Fruit fly (Drosophila melanogaster) S2 (cell line): ENCODE measurements around the gene CG1116.

Source experiments
- CG8478 ChIP-seq: fragments of >200 bp; optimal IDR thresholded peaks from 2 replicates; lab custom pipeline; 2018
- CTCF ChIP-seq, 2 experiments: fragments of >200 bp; optimal IDR thresholded peaks; 2 replicates each; lab custom pipeline; 2018

CG1116 gene

dm6 chr3R:5219466-5219865 is at the start of gene CG1116, which contains the start of gene Prosbeta2R2:
TSS of gene CG1116 (plus strand) at chr3R:5219657.
TSS of gene Prosbeta2R2 (minus strand) at chr3R:5219528.
- no peak for TF ChIP-seq CG8478 (lab: Kevin White, UChicago)
- no peak for TF ChIP-seq CTCF (optimal IDR thresholded peaks at IDR 0.05; lab: Kevin White, UChicago)

DNA sequence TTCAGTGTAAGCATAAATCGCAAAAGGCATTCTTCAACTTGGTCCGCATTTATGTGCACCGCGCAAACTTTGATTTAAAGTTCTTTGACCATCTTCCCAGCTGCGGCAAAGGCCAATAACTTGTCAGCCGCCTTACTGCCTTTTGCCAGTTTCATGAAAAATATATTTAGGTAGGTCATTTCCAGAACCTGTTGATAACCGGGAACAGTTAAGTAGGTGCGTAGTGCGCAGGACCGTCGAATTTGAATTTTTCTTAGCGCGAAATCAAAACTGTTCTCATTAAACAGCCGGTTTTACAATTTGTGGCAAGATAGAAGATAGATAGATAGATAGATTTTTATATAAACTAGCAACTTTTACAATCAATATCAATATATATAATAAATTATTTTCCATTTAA is 47.5 kb upstream of the CG1116 start:
- TF ChIP-seq CG8478 (lab: Kevin White, UChicago) (no peak), CTCF (optimal IDR thresholded peaks at IDR 0.05; lab: Kevin White, UChicago) (no peak)

- TF ChIP-seq CTCF (optimal IDR thresholded peaks at IDR 0.05; lab: Kevin White, UChicago) (no peak), CG8478 (lab: Kevin White, UChicago) (no peak)
Observed at dm6 chr3R:5175944-5176343, 43.5 kb upstream of the CG1116 start.

dm6 chr3R:5187806-5188205 is 31.7 kb upstream of the CG1116 start:
- TF ChIP-seq CTCF (optimal IDR thresholded peaks at IDR 0.05; lab: Kevin White, UChicago) (no peak), CG8478 (lab: Kevin White, UChicago) (no peak)

DNA sequence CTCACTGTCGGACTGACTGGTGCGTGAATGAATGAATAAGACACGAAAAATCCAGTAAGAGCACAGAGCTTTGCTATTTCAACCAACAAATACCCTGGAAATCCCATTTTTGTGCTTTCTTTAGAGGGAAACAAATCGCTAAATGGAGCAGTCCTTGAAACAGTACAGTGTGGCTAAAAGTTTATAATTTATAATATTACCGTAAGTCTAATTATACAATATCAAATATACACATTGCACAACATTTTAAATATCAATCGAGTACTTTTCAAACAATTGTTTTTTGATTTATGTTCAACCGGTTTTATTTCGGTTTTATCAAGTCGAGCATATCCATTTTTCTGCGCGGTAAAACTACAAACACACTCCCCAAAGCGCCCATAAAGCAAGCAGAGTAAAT is 26.2 kb upstream of the CG1116 start:
- no peak for TF ChIP-seq CG8478 (lab: Kevin White, UChicago)
- TF ChIP-seq CTCF (optimal IDR thresholded peaks at IDR 0.05; lab: Kevin White, UChicago), result no peak

DNA sequence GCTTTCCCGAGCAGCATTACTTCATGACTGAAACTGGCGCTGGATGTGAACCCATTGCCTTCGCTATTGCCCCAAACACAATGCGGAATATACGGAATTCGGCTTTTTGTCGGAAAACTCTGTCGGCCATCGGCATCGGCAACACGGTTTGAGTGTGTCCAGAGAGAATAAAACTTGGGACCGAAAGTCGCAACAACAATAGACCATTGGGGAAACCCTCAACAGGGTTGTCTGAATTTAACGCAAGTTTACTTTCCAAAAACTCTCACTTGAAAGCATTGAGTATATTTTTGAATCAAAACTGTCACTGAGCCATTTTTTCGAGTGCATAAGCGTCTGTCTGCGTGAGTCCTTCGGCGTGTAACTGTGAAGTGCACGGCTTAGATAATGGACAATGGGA is 21.2 kb upstream of the CG1116 start:
- TF ChIP-seq CG8478 (lab: Kevin White, UChicago) (no peak), CTCF (optimal IDR thresholded peaks at IDR 0.05; lab: Kevin White, UChicago) (no peak)

- no peak for TF ChIP-seq CG8478 (lab: Kevin White, UChicago)
- TF ChIP-seq CTCF (optimal IDR thresholded peaks at IDR 0.05; lab: Kevin White, UChicago), result no peak
Observed at dm6 chr3R:5199581-5199980, 19.9 kb upstream of the CG1116 start.

DNA sequence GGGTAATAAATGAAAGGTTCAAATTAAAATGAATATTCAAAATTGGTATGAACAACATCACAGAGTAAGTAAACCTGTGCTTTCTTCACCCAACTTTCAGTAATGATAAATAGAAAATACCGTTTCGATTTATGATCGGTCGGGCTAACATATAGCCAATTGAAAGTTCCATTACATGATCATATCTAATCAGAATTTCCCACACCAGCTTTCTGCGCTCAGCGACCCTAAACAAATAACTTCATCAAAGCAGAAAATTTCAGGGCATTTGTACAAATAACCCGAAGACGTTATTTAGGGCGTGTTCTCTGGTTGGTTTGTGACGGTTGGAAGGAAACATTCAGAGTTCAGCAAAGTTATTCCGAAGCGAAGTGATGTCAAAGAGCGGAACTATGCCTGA is 15.7 kb upstream of the CG1116 start:
- no peak for TF ChIP-seq CG8478 (lab: Kevin White, UChicago)
- no peak for TF ChIP-seq CTCF (optimal IDR thresholded peaks at IDR 0.05; lab: Kevin White, UChicago)

DNA sequence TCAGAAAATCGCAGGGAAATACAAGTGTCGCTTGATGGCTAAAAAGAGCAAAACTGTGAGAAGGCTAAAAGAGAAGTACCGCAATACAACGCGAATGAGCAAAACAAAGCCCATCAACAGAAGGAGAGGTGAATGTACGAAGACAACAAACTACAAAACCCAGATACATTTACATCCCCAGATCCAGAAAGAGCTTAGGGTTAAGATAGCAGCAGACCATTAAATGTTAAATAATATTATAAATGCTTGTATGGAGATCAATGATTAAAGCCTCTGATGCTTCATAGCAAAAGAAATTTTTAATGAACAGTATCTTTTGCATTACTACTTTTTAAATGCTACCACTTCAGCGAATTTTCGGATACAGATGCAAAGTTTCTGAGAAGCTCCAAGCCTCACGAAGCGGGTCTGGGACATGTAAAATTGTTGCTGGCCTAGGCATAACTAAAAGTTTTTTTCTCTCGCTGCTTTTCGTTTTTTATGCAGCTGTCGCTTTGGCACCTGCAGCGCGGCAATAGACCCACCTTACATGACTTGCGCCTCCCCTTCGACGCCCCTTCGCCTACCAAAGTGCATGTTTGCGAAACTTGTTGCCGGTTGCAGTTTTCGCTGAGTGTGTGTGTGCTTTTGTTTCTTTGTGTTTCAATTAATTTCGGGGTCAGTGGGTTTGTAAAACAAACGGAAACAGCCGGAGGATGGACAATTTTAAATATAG is 14.0 kb upstream of the CG1116 start:
- TF ChIP-seq CG8478 (lab: Kevin White, UChicago) (no peak), CTCF (optimal IDR thresholded peaks at IDR 0.05; lab: Kevin White, UChicago) (no peak)

dm6 chr3R:5207277-5208114 is 12.0 kb upstream of the CG1116 start:
- TF ChIP-seq CTCF (optimal IDR thresholded peaks at IDR 0.05; lab: Kevin White, UChicago), result no peak
- no peak for TF ChIP-seq CG8478 (lab: Kevin White, UChicago)

- TF ChIP-seq CTCF (optimal IDR thresholded peaks at IDR 0.05; lab: Kevin White, UChicago) (no peak), CG8478 (lab: Kevin White, UChicago) (no peak)
Observed at dm6 chr3R:5208115-5208365, 11.4 kb upstream of the CG1116 start.

- TF ChIP-seq CTCF (optimal IDR thresholded peaks at IDR 0.05; lab: Kevin White, UChicago), result no peak
- no peak for TF ChIP-seq CG8478 (lab: Kevin White, UChicago)
Observed at dm6 chr3R:5209481-5209880, 10.0 kb upstream of the CG1116 start.

DNA sequence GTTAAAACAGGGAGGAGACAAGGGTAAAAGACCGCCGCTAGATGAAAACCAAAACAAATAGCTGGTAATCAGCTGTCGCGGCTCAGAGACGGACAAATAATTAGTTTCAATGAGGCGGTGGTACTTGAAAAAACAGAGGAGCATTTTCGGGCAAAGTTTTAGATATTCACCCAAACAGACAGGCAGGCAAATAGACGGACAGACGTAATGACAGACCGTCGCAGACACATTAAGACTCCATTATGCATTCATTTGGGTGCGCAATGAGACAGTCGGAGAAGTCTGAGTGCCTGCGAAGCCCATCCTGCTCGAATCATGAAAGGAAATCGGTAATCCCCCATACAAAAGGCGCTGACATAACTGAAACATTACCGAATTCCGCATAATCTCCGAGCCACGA is 8.1 kb upstream of the CG1116 start:
- TF ChIP-seq CG8478 (lab: Kevin White, UChicago) (no peak), CTCF (optimal IDR thresholded peaks at IDR 0.05; lab: Kevin White, UChicago) (no peak)

DNA sequence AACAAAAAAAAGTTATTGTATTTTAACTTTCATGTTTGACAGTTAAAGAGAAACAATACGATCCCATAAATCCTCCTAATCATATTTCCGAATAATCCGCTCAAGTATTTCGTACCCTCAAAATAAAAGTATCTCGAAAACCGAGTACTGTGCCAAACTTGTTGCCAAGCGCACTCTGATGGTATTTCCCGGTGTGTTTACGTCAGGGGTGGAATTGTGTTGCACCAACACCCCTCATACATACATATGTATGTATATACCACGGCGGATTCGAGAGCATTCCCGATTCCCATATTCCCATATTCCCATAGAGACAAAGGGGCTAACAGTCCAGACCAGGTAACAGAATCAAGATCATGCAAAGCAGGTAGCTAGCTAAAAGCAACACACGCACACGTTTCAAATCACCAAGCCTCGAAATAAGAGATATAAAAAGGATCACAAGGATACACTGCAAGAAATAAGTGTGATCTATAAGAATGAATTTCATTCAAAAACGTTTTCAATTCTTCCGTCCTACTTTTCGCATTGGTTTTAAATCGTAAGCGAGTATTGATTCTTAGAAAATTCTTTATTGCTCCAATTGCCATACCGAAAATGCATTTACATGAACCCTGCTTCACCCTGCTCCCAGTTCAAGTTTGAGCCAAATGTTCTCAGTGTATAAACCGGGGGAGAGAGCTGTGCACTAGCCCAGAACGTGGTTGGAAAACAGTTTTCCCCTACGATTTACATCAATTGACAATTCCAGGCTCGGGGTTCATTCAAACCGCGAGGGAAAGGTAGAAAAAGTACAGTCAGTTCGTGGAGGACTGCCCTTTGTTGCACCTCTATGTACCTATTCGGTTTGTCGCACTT is 7.3 kb upstream of the CG1116 start:
- no peak for TF ChIP-seq CTCF (optimal IDR thresholded peaks at IDR 0.05; lab: Kevin White, UChicago)
- no peak for TF ChIP-seq CG8478 (lab: Kevin White, UChicago)

dm6 chr3R:5212759-5213053 is 6.8 kb upstream of the CG1116 start:
- TF ChIP-seq CG8478 (lab: Kevin White, UChicago) (no peak), CTCF (optimal IDR thresholded peaks at IDR 0.05; lab: Kevin White, UChicago) (no peak)
